Worm (Caenorhabditis elegans): ENCODE results near the gene F42A6.5.

ce11 chrIV:3368638-3369247 lies 37.1 kb upstream of the F42A6.5 start, which contains the start of gene vha-19:
- no peak for TF ChIP-seq unc-62 (GFP tag; optimal IDR thresholded peaks at IDR 0.05)
- no peak for TF ChIP-seq lir-1 (GFP tag; conservative IDR thresholded peaks at IDR 0.05)
- TF ChIP-seq madf-10 (tag; optimal IDR thresholded peaks at IDR 0.05), result no peak
- no peak for TF ChIP-seq ztf-28 (GFP tag; IDR thresholded peaks at IDR 0.05)
- no peak for TF ChIP-seq nfyb-1 (GFP tag; IDR thresholded peaks at IDR 0.05)
- no peak for TF ChIP-seq nfya-1 (tag; optimal IDR thresholded peaks at IDR 0.05; ENCODE audit: borderline replicate concordance, insufficient read depth)

All from whole organism, young adult.